Worm (Caenorhabditis elegans): ENCODE data around the gene W05H7.1.

Gene W05H7.1

ce11 chrX:1454385-1454784 lies 3.8 kb downstream of the W05H7.1 start:
- TF ChIP-seq ama-1 (optimal IDR thresholded peaks at IDR 0.05) (no peak), ama-1 (GFP tag; optimal IDR thresholded peaks at IDR 0.05) (no peak), ztf-26 (tag; optimal IDR thresholded peaks at IDR 0.05) (peak; percentile 92), hmg-1.2 (GFP tag; IDR thresholded peaks at IDR 0.05) (peak; percentile 92), madf-8 (GFP tag; conservative IDR thresholded peaks at IDR 0.05) (no peak), ztf-6 (GFP tag; IDR thresholded peaks at IDR 0.05) (no peak), athp-1 (tag; optimal IDR thresholded peaks at IDR 0.05) (peak; percentile 21), mxl-1 (tag; optimal IDR thresholded peaks at IDR 0.05) (no peak), unc-62 (GFP tag; optimal IDR thresholded peaks at IDR 0.05) (peak; percentile 78), hlh-12 (tag; optimal IDR thresholded peaks at IDR 0.05) (no peak), snpc-1.1 (tag; optimal IDR thresholded peaks at IDR 0.05; ENCODE audit: insufficient read depth) (no peak), nhr-27 (tag; optimal IDR thresholded peaks at IDR 0.05) (peak; percentile 30), fkh-3 (tag; optimal IDR thresholded peaks at IDR 0.05) (no peak), Y56A3A.18 (GFP tag; IDR thresholded peaks at IDR 0.05) (peak; percentile 54), ekl-4 (GFP tag; IDR thresholded peaks at IDR 0.05) (peak; percentile 72; the same call in 1 of the 2 replicates), rcor-1 (GFP tag; IDR thresholded peaks at IDR 0.05) (peak; percentile 25; the same call in 1 of the 2 replicates), ceh-58 (GFP tag; IDR thresholded peaks at IDR 0.05) (no peak), B0261.1 (tag; optimal IDR thresholded peaks at IDR 0.05) (no peak), Y53F4B.3 (GFP tag; IDR thresholded peaks at IDR 0.05) (no peak), madf-6 (GFP tag; IDR thresholded peaks at IDR 0.05) (0 out of 2 replicates have a peak, but pooled peaks have one; percentile 28), ztf-25 (GFP tag; IDR thresholded peaks at IDR 0.05) (no peak), xnd-1 (tag; optimal IDR thresholded peaks at IDR 0.05) (no peak), let-526 (GFP tag; IDR thresholded peaks at IDR 0.05) (peak; percentile 81), aptf-2 (GFP tag; conservative IDR thresholded peaks at IDR 0.05) (no peak), somi-1 (GFP tag; optimal IDR thresholded peaks at IDR 0.05) (peak; percentile 83), nfya-1 (tag; optimal IDR thresholded peaks at IDR 0.05; ENCODE audit: borderline replicate concordance, insufficient read depth) (no peak), sea-2 (GFP tag; IDR thresholded peaks at IDR 0.05) (no peak), madf-10 (tag; optimal IDR thresholded peaks at IDR 0.05) (peak; percentile 86), unc-130 (GFP tag; optimal IDR thresholded peaks at IDR 0.05) (no peak), egl-18 (GFP tag; IDR thresholded peaks at IDR 0.05) (no peak), nfya-2 (GFP tag; IDR thresholded peaks at IDR 0.05) (no peak), rpc-1 (optimal IDR thresholded peaks at IDR 0.05) (no peak), rpc-1 (tag; optimal IDR thresholded peaks at IDR 0.05) (no peak), die-1 (tag; optimal IDR thresholded peaks at IDR 0.05) (peak; percentile 61), pbrm-1 (GFP tag; IDR thresholded peaks at IDR 0.05) (peak; percentile 86), zfh-2 (GFP tag; conservative IDR thresholded peaks at IDR 0.05) (peak; percentile 100), mcd-1 (GFP tag; IDR thresholded peaks at IDR 0.05) (peak; percentile 77), ztf-18 (tag; optimal IDR thresholded peaks at IDR 0.05) (peak; percentile 42), attf-6 (GFP tag; IDR thresholded peaks at IDR 0.05) (no peak), F10E7.11 (tag; optimal IDR thresholded peaks at IDR 0.05) (peak; percentile 26), ceh-100 (GFP tag; IDR thresholded peaks at IDR 0.05) (no peak), let-607 (tag; optimal IDR thresholded peaks at IDR 0.05) (peak; percentile 62 to 80), nfyb-1 (GFP tag; IDR thresholded peaks at IDR 0.05) (peak; percentile 91), ceh-91 (GFP tag; IDR thresholded peaks at IDR 0.05) (0 out of 2 replicates have a peak, but pooled peaks have one; percentile 13), zim-3 (tag; optimal IDR thresholded peaks at IDR 0.05) (no peak), lag-1 (GFP tag; IDR thresholded peaks at IDR 0.05) (no peak), lin-54 (GFP tag; optimal IDR thresholded peaks at IDR 0.05) (peak; percentile 34), B0035.1 (tag; optimal IDR thresholded peaks at IDR 0.05) (peak; percentile 3), attf-5 (GFP tag; optimal IDR thresholded peaks at IDR 0.05) (peak; percentile 93), rec-8 (tag; optimal IDR thresholded peaks at IDR 0.05) (no peak)

Data from whole organism, young adult.